Worm (Caenorhabditis elegans) whole organism, midembryonic: ENCODE measurements around the gene daf-3.

Source experiments
- T22C8.4 ChIP-seq: fragments of 200-800 bp; sonication (Bioruptor generic); IDR thresholded peaks from 2 replicates; pipeline ENCODE4 v1.3.6; 2022; ENCODE audit warnings: missing genetic modification characterization, missing compliant biosample characterization
- cog-1 ChIP-seq: sonication (generic microtip); optimal IDR thresholded peaks from 2 replicates; lab custom pipeline; 2016; ENCODE audit warnings: missing genetic modification characterization, missing compliant biosample characterization
- flt-1 ChIP-seq: fragments of 200-800 bp; sonication (Bioruptor generic); IDR thresholded peaks from 2 replicates; pipeline ENCODE4 v1.3.6; 2022; ENCODE audit warnings: missing genetic modification characterization, missing compliant biosample characterization
- klf-2 ChIP-seq: fragments of 200-800 bp; sonication (Bioruptor generic); conservative IDR thresholded peaks from 2 replicates; pipeline ENCODE4 v1.3.6; 2022; ENCODE audit warnings: missing genetic modification reagents, missing genetic modification characterization, missing compliant biosample characterization
- med-1 ChIP-seq: sonication (generic microtip); optimal IDR thresholded peaks from 2 replicates; lab custom pipeline; 2017; ENCODE audit warnings: missing genetic modification characterization, mild to moderate bottlenecking, missing compliant biosample characterization, antibody characterized with exemption, missing genetic modification reagents; ENCODE audit not compliant: insufficient read depth
- ref-1 ChIP-seq: fragments of 200-800 bp; sonication (Bioruptor generic); conservative IDR thresholded peaks from 2 replicates; pipeline ENCODE4 v1.3.6; 2022; ENCODE audit warnings: missing genetic modification reagents, missing genetic modification characterization, missing compliant biosample characterization
- tab-1 ChIP-seq: fragments of 200-800 bp; sonication (Bioruptor generic); IDR thresholded peaks from 2 replicates; pipeline ENCODE4 v1.3.6; 2022; ENCODE audit warnings: missing genetic modification characterization, missing compliant biosample characterization
- ztf-23 ChIP-seq: fragments of 200-800 bp; sonication (Bioruptor generic); IDR thresholded peaks from 2 replicates; pipeline ENCODE4 v1.3.6; 2022; ENCODE audit warnings: missing genetic modification reagents, missing genetic modification characterization, missing compliant biosample characterization
- ztf-29 ChIP-seq: fragments of 200-800 bp; sonication (Bioruptor generic); IDR thresholded peaks from 2 replicates; pipeline ENCODE4 v1.3.6; 2022; ENCODE audit warnings: missing genetic modification reagents, missing genetic modification characterization, missing compliant biosample characterization

DNA sequence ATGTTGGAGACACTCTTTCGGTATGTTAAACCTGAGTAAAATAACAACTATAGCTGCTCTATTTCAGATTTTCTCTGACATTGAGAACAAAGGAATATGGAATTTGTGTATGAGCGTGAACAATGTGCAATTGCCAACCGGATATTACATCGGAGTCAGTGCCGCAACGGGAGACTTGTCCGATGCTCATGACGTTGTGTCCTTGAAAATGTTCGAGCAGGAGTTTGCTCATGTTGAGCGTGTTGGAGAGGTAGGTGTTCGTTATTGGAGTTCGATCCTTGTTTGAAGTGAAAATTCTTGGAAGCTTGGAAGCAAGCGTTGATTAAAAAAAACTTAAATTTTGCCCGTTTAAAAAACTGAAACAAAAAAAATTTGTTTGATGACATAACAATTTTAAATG is 55.7 kb downstream of the daf-3 start:
- TF ChIP-seq ztf-29 (GFP tag; lab: Robert Waterston, UW) (no peak), T22C8.4 (GFP tag; lab: Robert Waterston, UW) (no peak), klf-2 (no peak), cog-1 (tag; lab: Kevin White, UChicago) (no peak), ztf-23 (GFP tag; lab: Robert Waterston, UW) (no peak), med-1 (GFP tag; lab: Kevin White, UChicago) (no peak), flt-1 (GFP tag; lab: Robert Waterston, UW) (no peak), ref-1 (GFP tag; lab: Robert Waterston, UW) (no peak), tab-1 (no peak)
